Fruit fly (Drosophila melanogaster) whole organism, wandering third instar larva: Measurements from ENCODE around the gene Ugt303A1.

Experiments
- CG32264 ChIP-seq: fragments of 200-800 bp; sonication (Bioruptor generic); optimal IDR thresholded peaks from 2 replicates; lab custom pipeline; 2016; ENCODE audit warnings: missing biosample characterization, missing genetic modification characterization
- CG9705 ChIP-seq: fragments of 200-800 bp; sonication (Bioruptor generic); optimal IDR thresholded peaks from 2 replicates; lab custom pipeline; 2018; ENCODE audit warnings: missing biosample characterization, mild to moderate bottlenecking, missing genetic modification characterization
- Dfd ChIP-seq: fragments of >200 bp; optimal IDR thresholded peaks from 2 replicates; lab custom pipeline; 2017; ENCODE audit warnings: missing biosample characterization, missing genetic modification characterization
- Dif ChIP-seq: fragments of 200-275, 200-300 bp; sonication (Bioruptor generic); optimal IDR thresholded peaks from 2 replicates; lab custom pipeline; 2018; ENCODE audit warnings: missing biosample characterization, missing genetic modification characterization; ENCODE audit not compliant: partially characterized antibody
- fru ChIP-seq: fragments of 200-800 bp; sonication (Bioruptor generic); optimal IDR thresholded peaks from 3 replicates; lab custom pipeline; 2016; ENCODE audit warnings: missing biosample characterization, mild to moderate bottlenecking, missing genetic modification characterization
- h ChIP-seq: fragments of 200-800 bp; sonication (Bioruptor generic); optimal IDR thresholded peaks from 3 replicates; lab custom pipeline; 2016; ENCODE audit warnings: missing biosample characterization, mild to moderate bottlenecking, missing genetic modification characterization
- lola ChIP-seq: fragments of >200 bp; optimal IDR thresholded peaks from 2 replicates; lab custom pipeline; 2017; ENCODE audit warnings: missing biosample characterization, missing genetic modification characterization
- psq ChIP-seq: fragments of 200-800 bp; sonication (Bioruptor generic); optimal IDR thresholded peaks from 3 replicates; lab custom pipeline; 2017; ENCODE audit warnings: missing biosample characterization, mild to moderate bottlenecking, missing genetic modification characterization, moderate library complexity
- sv ChIP-seq: fragments of 200-800 bp; sonication (Bioruptor generic); optimal IDR thresholded peaks from 3 replicates; lab custom pipeline; 2016; ENCODE audit warnings: missing biosample characterization, missing genetic modification characterization
- tai ChIP-seq: sonication (Bioruptor generic); optimal IDR thresholded peaks from 2 replicates; lab custom pipeline; 2016; ENCODE audit warnings: missing biosample characterization, missing genetic modification characterization
- woc ChIP-seq: sonication (Bioruptor generic); optimal IDR thresholded peaks from 2 replicates; lab custom pipeline; 2016; ENCODE audit warnings: missing biosample characterization, mild to moderate bottlenecking, missing genetic modification characterization

DNA sequence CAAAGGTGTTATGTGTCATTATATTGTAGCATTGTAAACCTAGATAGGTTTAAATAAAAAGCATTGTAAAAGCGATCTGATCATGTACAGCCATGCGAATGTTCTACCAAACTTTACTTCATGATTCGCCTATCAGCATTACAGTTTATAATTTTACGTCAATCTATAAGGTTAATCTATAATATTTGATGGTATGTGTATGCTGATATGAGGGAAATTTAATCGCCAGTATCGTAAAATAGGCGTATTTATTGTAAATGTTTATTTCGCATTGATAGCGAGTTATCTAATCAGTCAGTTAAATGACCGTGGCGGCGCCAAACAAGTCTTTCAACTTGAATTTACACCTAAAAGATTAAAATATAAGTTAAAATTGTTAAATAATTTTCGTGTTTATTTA is 2.2 kb downstream of the Ugt303A1 start:
- TF ChIP-seq fru (GFP tag; lab: Kevin White, UChicago): no peak
- no peak for TF ChIP-seq CG9705 (GFP tag; lab: Kevin White, UChicago)
- TF ChIP-seq CG32264: no peak
- no peak for TF ChIP-seq psq (GFP tag; lab: Kevin White, UChicago)
- TF ChIP-seq lola (GFP tag; lab: Kevin White, UChicago): no peak
- no peak for TF ChIP-seq sv (GFP tag; lab: Kevin White, UChicago)
- TF ChIP-seq Dfd (GFP tag; lab: Kevin White, UChicago): no peak
- no peak for TF ChIP-seq h (GFP tag; lab: Kevin White, UChicago)
- TF ChIP-seq Dif (GFP tag; lab: Kevin White, UChicago): no peak
- TF ChIP-seq woc (GFP tag; lab: Kevin White, UChicago): no peak
- TF ChIP-seq tai (GFP tag; lab: Kevin White, UChicago): no peak
